Fruit fly (Drosophila melanogaster): ENCODE measurements around the gene Nipsnap.

DNA sequence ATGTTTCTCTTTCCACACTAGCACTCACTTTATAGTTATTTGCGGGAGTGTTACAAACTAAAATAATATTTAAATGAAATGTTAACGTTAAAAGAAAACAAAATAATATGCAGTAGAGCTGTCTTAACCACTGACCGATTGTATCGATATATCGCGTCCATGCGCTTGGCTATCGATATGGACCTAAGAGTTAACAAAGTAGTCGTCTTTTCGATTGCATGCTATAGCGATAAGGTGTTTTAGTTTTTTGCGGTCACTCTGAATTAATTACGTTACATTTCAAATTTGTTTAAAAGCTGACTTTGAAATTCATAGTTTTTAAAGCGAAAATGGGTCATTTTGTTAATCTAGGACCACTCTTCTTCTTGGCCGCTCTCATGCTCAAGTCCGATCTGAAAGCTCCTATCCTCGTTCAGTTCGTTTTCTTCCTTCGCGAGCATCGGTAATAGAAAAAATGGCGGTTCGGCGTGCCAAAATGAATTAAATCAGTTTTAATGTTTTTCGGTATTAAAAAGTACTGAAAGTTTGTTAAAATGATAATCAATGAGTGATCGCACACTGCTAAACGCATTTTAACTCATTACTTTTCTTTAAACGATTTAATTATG, at the start of gene Nipsnap:
- TF ChIP-seq Opbp (GFP tag; IDR thresholded peaks at IDR 0.05; ENCODE audit: partially characterized antibody) (peak; percentile 98), CG14014 (GFP tag; IDR thresholded peaks at IDR 0.05) (no peak)

Data from whole organism, embryonic.